Worm (Caenorhabditis elegans) whole organism, midembryonic: ENCODE measurements around the gene daf-4.

Experiments used
- T22C8.4 ChIP-seq: fragments of 200-800 bp; sonication (Bioruptor generic); IDR thresholded peaks from 2 replicates; pipeline ENCODE4 v1.3.6; 2022; ENCODE audit warnings: missing genetic modification characterization, missing compliant biosample characterization
- cog-1 ChIP-seq: sonication (generic microtip); optimal IDR thresholded peaks from 2 replicates; lab custom pipeline; 2016; ENCODE audit warnings: missing genetic modification characterization, missing compliant biosample characterization
- flt-1 ChIP-seq: fragments of 200-800 bp; sonication (Bioruptor generic); IDR thresholded peaks from 2 replicates; pipeline ENCODE4 v1.3.6; 2022; ENCODE audit warnings: missing genetic modification characterization, missing compliant biosample characterization
- klf-2 ChIP-seq: fragments of 200-800 bp; sonication (Bioruptor generic); conservative IDR thresholded peaks from 2 replicates; pipeline ENCODE4 v1.3.6; 2022; ENCODE audit warnings: missing genetic modification reagents, missing genetic modification characterization, missing compliant biosample characterization
- med-1 ChIP-seq: sonication (generic microtip); optimal IDR thresholded peaks from 2 replicates; lab custom pipeline; 2017; ENCODE audit warnings: missing genetic modification characterization, mild to moderate bottlenecking, missing compliant biosample characterization, antibody characterized with exemption, missing genetic modification reagents; ENCODE audit not compliant: insufficient read depth
- ref-1 ChIP-seq: fragments of 200-800 bp; sonication (Bioruptor generic); conservative IDR thresholded peaks from 2 replicates; pipeline ENCODE4 v1.3.6; 2022; ENCODE audit warnings: missing genetic modification reagents, missing genetic modification characterization, missing compliant biosample characterization
- ztf-29 ChIP-seq: fragments of 200-800 bp; sonication (Bioruptor generic); IDR thresholded peaks from 2 replicates; pipeline ENCODE4 v1.3.6; 2022; ENCODE audit warnings: missing genetic modification reagents, missing genetic modification characterization, missing compliant biosample characterization

- TF ChIP-seq T22C8.4 (no peak), cog-1 (tag; lab: Kevin White, UChicago) (no peak), ref-1 (no peak), klf-2 (GFP tag; lab: Robert Waterston, UW) (no peak), flt-1 (GFP tag; lab: Robert Waterston, UW) (no peak), ztf-29 (GFP tag; lab: Robert Waterston, UW) (no peak), med-1 (GFP tag; lab: Kevin White, UChicago) (no peak)
Observed at ce11 chrIII:5615675-5616074, 9.3 kb upstream of the daf-4 start.
